Fruit fly (Drosophila melanogaster) S2 (cell line): ENCODE measurements around the gene Rh5.

Source experiments
- CG8478 ChIP-seq: fragments of >200 bp; optimal IDR thresholded peaks from 2 replicates; lab custom pipeline; 2018
- CTCF ChIP-seq, 2 experiments: fragments of >200 bp; optimal IDR thresholded peaks; 2 replicates each; lab custom pipeline; 2018

dm6 chr2L:11970853-11971397 is 37.0 kb upstream of the Rh5 start:
- TF ChIP-seq CTCF (optimal IDR thresholded peaks at IDR 0.05; lab: Kevin White, UChicago) (no peak), CG8478 (lab: Kevin White, UChicago) (no peak)
